Worm (Caenorhabditis elegans) whole organism, L4 larva: Measurements from ENCODE around the gene F59E11.5.

Experiments
- T26A8.4 ChIP-seq: fragments of 200-800 bp; sonication (Bioruptor generic); IDR thresholded peaks from 2 replicates; pipeline ENCODE4 v1.3.6; 2022; ENCODE audit warnings: missing genetic modification characterization, missing compliant biosample characterization
- ZK546.5 ChIP-seq, 2 experiments: sonication (generic microtip); optimal IDR thresholded peaks; 2 replicates each; lab custom pipeline; 2017; ENCODE audit warnings: missing biosample characterization in 2 of 2, missing genetic modification characterization in 2 of 2
- unc-130 ChIP-seq: sonication (generic microtip); optimal IDR thresholded peaks from 2 replicates; lab custom pipeline; 2016; ENCODE audit warnings: missing genetic modification reagents, missing genetic modification characterization, missing compliant biosample characterization

ce11 chrV:8980845-8981244, 14.1 kb upstream of the F59E11.5 start, which contains the start of gene str-84:
- TF ChIP-seq unc-130 (GFP tag; lab: Kevin White, UChicago) = no peak
- no peak for TF ChIP-seq ZK546.5 (tag; optimal IDR thresholded peaks at IDR 0.05; lab: Kevin White, UChicago)
- TF ChIP-seq T26A8.4 (GFP tag; lab: Robert Waterston, UW) = no peak
